Worm (Caenorhabditis elegans) whole organism, mixed stage, embryonic: Measurements from ENCODE around the gene pdf-2.

Experiments used
- M03D4.4 ChIP-seq: sonication (generic microtip); optimal IDR thresholded peaks from 2 replicates; lab custom pipeline; 2017; ENCODE audit warnings: mild to moderate bottlenecking, missing genetic modification characterization, missing compliant biosample characterization
- bed-3 ChIP-seq: fragments of 200-800 bp; sonication (Bioruptor generic); optimal IDR thresholded peaks from 3 replicates; lab custom pipeline; 2018; ENCODE audit warnings: mild to moderate bottlenecking, missing genetic modification characterization, moderate library complexity, missing compliant biosample characterization
- ces-1 ChIP-seq: fragments of 150-350 bp; optimal IDR thresholded peaks from 2 replicates; lab custom pipeline; 2014; ENCODE audit warnings: missing biosample characterization, missing genetic modification reagents, missing genetic modification characterization
- cnd-1 ChIP-seq: fragments of 200-800 bp; sonication (Bioruptor generic); optimal IDR thresholded peaks from 2 replicates; lab custom pipeline; 2018; ENCODE audit warnings: mild to moderate bottlenecking, missing genetic modification characterization, missing compliant biosample characterization
- drap-1 ChIP-seq: fragments of 200-800 bp; sonication (Bioruptor generic); optimal IDR thresholded peaks from 3 replicates; lab custom pipeline; 2018; ENCODE audit warnings: mild to moderate bottlenecking, missing genetic modification characterization, missing compliant biosample characterization
- elt-1 ChIP-seq: sonication (generic microtip); optimal IDR thresholded peaks from 2 replicates; lab custom pipeline; 2017; ENCODE audit warnings: missing genetic modification characterization, mild to moderate bottlenecking, missing compliant biosample characterization, antibody characterized with exemption, moderate library complexity, borderline replicate concordance; ENCODE audit not compliant: insufficient read depth
- elt-3 ChIP-seq: fragments of 150-350 bp; optimal IDR thresholded peaks from 2 replicates; lab custom pipeline; 2014; ENCODE audit warnings: missing biosample characterization, missing genetic modification characterization
- flh-1 ChIP-seq: fragments of 200-800 bp; sonication (Bioruptor generic); optimal IDR thresholded peaks from 2 replicates; lab custom pipeline; 2018; ENCODE audit warnings: mild to moderate bottlenecking, missing genetic modification characterization, moderate library complexity, missing compliant biosample characterization
- ham-2 ChIP-seq: fragments of 200-800 bp; sonication (Bioruptor generic); optimal IDR thresholded peaks from 2 replicates; lab custom pipeline; 2018; ENCODE audit warnings: mild to moderate bottlenecking, missing genetic modification characterization, missing compliant biosample characterization
- hlh-1 ChIP-seq: fragments of 150-350 bp; optimal IDR thresholded peaks from 2 replicates; lab custom pipeline; 2014; ENCODE audit warnings: missing biosample characterization, missing genetic modification reagents, missing genetic modification characterization
- lin-32 ChIP-seq: fragments of 200-800 bp; sonication (Bioruptor generic); optimal IDR thresholded peaks from 2 replicates; lab custom pipeline; 2018; ENCODE audit warnings: mild to moderate bottlenecking, missing genetic modification characterization, missing compliant biosample characterization
- lsy-2 ChIP-seq: fragments of 150-350 bp; optimal IDR thresholded peaks from 2 replicates; lab custom pipeline; 2014; ENCODE audit warnings: missing biosample characterization, missing genetic modification characterization
- mab-5 ChIP-seq: fragments of 150-350 bp; optimal IDR thresholded peaks from 2 replicates; lab custom pipeline; 2014; ENCODE audit warnings: missing biosample characterization, missing genetic modification characterization
- mep-1 ChIP-seq: fragments of 150-350 bp; optimal IDR thresholded peaks from 2 replicates; lab custom pipeline; 2017; ENCODE audit warnings: missing biosample characterization, missing genetic modification reagents, missing genetic modification characterization, inconsistent platforms
- mls-2 ChIP-seq: sonication (generic microtip); optimal IDR thresholded peaks from 2 replicates; lab custom pipeline; 2016; ENCODE audit warnings: mild to moderate bottlenecking, missing genetic modification characterization, moderate library complexity, missing compliant biosample characterization
- nhr-12 ChIP-seq: fragments of 150-350 bp; optimal IDR thresholded peaks from 2 replicates; lab custom pipeline; 2014; ENCODE audit warnings: missing biosample characterization, missing genetic modification characterization
- nhr-2 ChIP-seq: fragments of 150-350 bp; optimal IDR thresholded peaks from 2 replicates; lab custom pipeline; 2014; ENCODE audit warnings: missing biosample characterization, missing genetic modification characterization
- nhr-76 ChIP-seq: sonication (generic microtip); optimal IDR thresholded peaks from 2 replicates; lab custom pipeline; 2017; ENCODE audit warnings: missing biosample characterization, missing genetic modification characterization
- pha-4 ChIP-seq: fragments of 150-350 bp; optimal IDR thresholded peaks from 2 replicates; lab custom pipeline; 2018; ENCODE audit warnings: missing biosample characterization, missing genetic modification reagents, missing genetic modification characterization
- sem-2 ChIP-seq: fragments of 200-800 bp; sonication (Bioruptor generic); optimal IDR thresholded peaks from 2 replicates; lab custom pipeline; 2018; ENCODE audit warnings: mild to moderate bottlenecking, missing genetic modification characterization, missing compliant biosample characterization
- snpc-4 ChIP-seq: fragments of 150-350 bp; optimal IDR thresholded peaks from 2 replicates; lab custom pipeline; 2014; ENCODE audit warnings: missing biosample characterization, missing genetic modification characterization
- sptf-1 ChIP-seq: sonication (generic microtip); optimal IDR thresholded peaks from 2 replicates; lab custom pipeline; 2017; ENCODE audit warnings: mild to moderate bottlenecking, missing genetic modification characterization, moderate library complexity, missing compliant biosample characterization
- tbx-8 ChIP-seq: fragments of 200-800 bp; sonication (Bioruptor generic); optimal IDR thresholded peaks from 2 replicates; lab custom pipeline; 2018; ENCODE audit warnings: mild to moderate bottlenecking, missing genetic modification characterization, moderate library complexity, missing compliant biosample characterization
- unc-120 ChIP-seq: sonication (generic microtip); optimal IDR thresholded peaks from 2 replicates; lab custom pipeline; 2017; ENCODE audit warnings: missing genetic modification characterization, missing compliant biosample characterization; ENCODE audit not compliant: poor library complexity, severe bottlenecking
- unc-39 ChIP-seq: fragments of 150-350 bp; optimal IDR thresholded peaks from 2 replicates; lab custom pipeline; 2014; ENCODE audit warnings: missing biosample characterization, missing genetic modification characterization
- unc-62 ChIP-seq: fragments of 150-350 bp; optimal IDR thresholded peaks from 2 replicates; lab custom pipeline; 2014; ENCODE audit warnings: missing biosample characterization, missing genetic modification reagents, missing genetic modification characterization
- zip-8 ChIP-seq: fragments of 150-350 bp; optimal IDR thresholded peaks from 2 replicates; lab custom pipeline; 2014; ENCODE audit warnings: missing biosample characterization, missing genetic modification characterization
- ztf-11 ChIP-seq: fragments of 150-350 bp; optimal IDR thresholded peaks from 2 replicates; lab custom pipeline; 2014; ENCODE audit warnings: missing biosample characterization, missing genetic modification characterization

The pdf-2 gene

ce11 chrX:2188885-2189284 is 25.7 kb downstream of the pdf-2 start:
- TF ChIP-seq flh-1 (GFP tag; lab: Kevin White, UChicago) (no peak), nhr-76 (tag; lab: Kevin White, UChicago) (no peak), hlh-1 (tag; lab: Kevin White, UChicago) (peak; percentile 83), unc-120 (tag; lab: Kevin White, UChicago) (peak; percentile 29)

- TF ChIP-seq zip-8 (tag; lab: Kevin White, UChicago) = no peak
- no peak for TF ChIP-seq unc-62 (GFP tag; lab: Kevin White, UChicago)
- no peak for TF ChIP-seq bed-3
- TF ChIP-seq elt-3 (tag; lab: Kevin White, UChicago) = no peak
- no peak for TF ChIP-seq hlh-1 (tag; lab: Kevin White, UChicago)
- no peak for TF ChIP-seq ztf-11
- no peak for TF ChIP-seq drap-1 (GFP tag; lab: Kevin White, UChicago)
- no peak for TF ChIP-seq snpc-4 (tag; lab: Kevin White, UChicago)
- no peak for TF ChIP-seq cnd-1 (tag; lab: Kevin White, UChicago)
- no peak for TF ChIP-seq unc-120 (tag; lab: Kevin White, UChicago)
- TF ChIP-seq mls-2 (tag; lab: Kevin White, UChicago) = no peak
- no peak for TF ChIP-seq unc-39
Observed at ce11 chrX:2190740-2191139, 27.6 kb downstream of the pdf-2 start.

ce11 chrX:2191925-2192554 is 28.9 kb downstream of the pdf-2 start, which contains the start of gene gap-1:
Gene gap-1 (plus strand): TSS chrX:2192504.
- no peak for TF ChIP-seq mep-1 (tag; lab: Kevin White, UChicago)
- TF ChIP-seq ces-1 (GFP tag; lab: Kevin White, UChicago) = no peak
- TF ChIP-seq elt-1 = no peak
- TF ChIP-seq hlh-1 (tag; lab: Kevin White, UChicago) = no peak
- TF ChIP-seq nhr-76 (tag; lab: Kevin White, UChicago) = no peak
- TF ChIP-seq nhr-12 = no peak
- TF ChIP-seq mls-2 (tag; lab: Kevin White, UChicago) = no peak
- no peak for TF ChIP-seq mab-5 (tag; lab: Kevin White, UChicago)
- no peak for TF ChIP-seq tbx-8 (GFP tag; lab: Kevin White, UChicago)
- no peak for TF ChIP-seq nhr-2 (tag; lab: Kevin White, UChicago)
- no peak for TF ChIP-seq lsy-2 (tag; lab: Kevin White, UChicago)
- no peak for TF ChIP-seq snpc-4 (tag; lab: Kevin White, UChicago)
- TF ChIP-seq ham-2 (GFP tag; lab: Kevin White, UChicago) = no peak

ce11 chrX:2197444-2197843 is 34.3 kb downstream of the pdf-2 start:
- no peak for TF ChIP-seq flh-1 (GFP tag; lab: Kevin White, UChicago)

- no peak for TF ChIP-seq unc-120 (tag; lab: Kevin White, UChicago)
- TF ChIP-seq M03D4.4 (tag; lab: Kevin White, UChicago) = no peak
- no peak for TF ChIP-seq mep-1 (tag; lab: Kevin White, UChicago)
Observed at ce11 chrX:2199140-2199539, 36.0 kb downstream of the pdf-2 start, which contains the start of gene T24C12.1. Gene T24C12.1 (plus strand): TSS chrX:2199440.

- TF ChIP-seq pha-4 (tag; lab: Kevin White, UChicago) (no peak), mep-1 (tag; lab: Kevin White, UChicago) (no peak), elt-1 (peak; percentile 81)
Observed at ce11 chrX:2203760-2204159, 40.6 kb downstream of the pdf-2 start, which contains the start of gene T24C12.3. Gene T24C12.3 (minus strand): TSS chrX:2203893.

- TF ChIP-seq sem-2 = no peak
- TF ChIP-seq sptf-1 = no peak
- TF ChIP-seq ces-1 (GFP tag; lab: Kevin White, UChicago) = no peak
- no peak for TF ChIP-seq zip-8 (tag; lab: Kevin White, UChicago)
- TF ChIP-seq unc-120 (tag; lab: Kevin White, UChicago) = no peak
- no peak for TF ChIP-seq drap-1 (GFP tag; lab: Kevin White, UChicago)
- no peak for TF ChIP-seq lin-32 (GFP tag; lab: Kevin White, UChicago)
- no peak for TF ChIP-seq mep-1 (tag; lab: Kevin White, UChicago)
Observed at ce11 chrX:2204963-2205362, 41.8 kb downstream of the pdf-2 start, which contains the start of gene T24C12.4. Gene T24C12.4 (minus strand): TSS chrX:2205063.
